Fruit fly (Drosophila melanogaster): ENCODE measurements around the gene CG5050.

DNA sequence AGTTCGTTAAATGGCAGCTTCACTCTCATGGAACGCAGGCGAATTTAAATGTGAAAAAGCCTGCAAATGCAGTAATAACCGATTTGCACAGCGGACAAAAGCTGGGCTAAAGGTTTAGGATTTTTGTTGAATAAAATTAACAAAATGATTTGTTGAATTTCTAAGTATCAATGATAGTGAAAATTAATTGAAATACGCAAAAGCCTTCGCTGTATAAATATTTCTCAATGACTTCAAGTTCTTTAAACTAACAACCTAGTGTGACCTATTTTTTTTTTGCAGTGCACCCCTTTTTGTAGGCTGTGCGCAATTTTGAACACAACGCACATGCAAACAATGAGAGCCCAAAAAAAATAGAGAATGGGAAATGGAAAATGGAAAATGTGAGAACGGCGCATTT is 14.2 kb downstream of the CG5050 start:
- TF ChIP-seq psq (optimal IDR thresholded peaks at IDR 0.05) (no peak), usp (GFP tag; optimal IDR thresholded peaks at IDR 0.05) (no peak), CG8478 (optimal IDR thresholded peaks at IDR 0.05) (no peak)
